Fruit fly (Drosophila melanogaster): ENCODE measurements around the gene Ddc.
A peak's percentile ranks its signal among the peaks of the same experiment; 100 is the strongest.

Gene Ddc

DNA sequence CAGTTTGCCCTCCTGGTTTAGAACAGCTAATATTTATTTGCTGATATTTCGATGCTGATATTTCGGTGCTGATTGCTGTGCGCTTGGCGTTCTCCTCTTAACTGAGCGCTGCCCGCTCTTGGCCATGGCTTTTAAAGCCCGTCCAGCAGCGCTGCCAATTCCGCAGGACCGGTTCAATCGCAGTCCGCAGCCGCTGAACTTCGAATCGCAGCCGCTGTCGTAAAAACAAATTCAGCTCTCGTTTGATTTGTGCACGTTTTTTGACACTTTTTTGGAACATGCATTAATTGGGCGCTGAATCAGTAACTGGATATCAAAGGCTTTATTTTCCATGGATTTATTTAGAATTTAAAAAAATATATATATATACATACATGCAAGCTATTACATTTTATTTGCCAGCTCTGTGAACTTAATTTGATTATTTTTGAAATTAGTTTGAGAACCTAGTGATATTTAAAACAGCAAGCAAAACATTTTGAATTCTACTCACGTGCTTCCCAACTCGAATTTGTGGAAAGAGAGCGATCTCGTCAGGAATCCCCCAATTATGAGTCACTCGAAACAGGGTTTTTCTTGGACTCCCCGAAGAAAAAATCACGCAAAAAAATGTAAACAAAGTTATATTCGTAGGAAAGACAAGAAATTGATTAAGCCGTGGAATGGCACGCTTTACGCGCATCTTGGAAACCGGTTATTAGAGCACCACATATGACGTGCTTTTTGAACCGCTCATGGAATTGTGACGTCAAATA, at the start of gene Ddc:
TSS of gene Ddc (minus strand) at position 111 of the 755 bp plus-strand sequence.
- peak; percentile 22 for TF ChIP-seq HLH106 (tag; optimal IDR thresholded peaks at IDR 0.05)
- TF ChIP-seq Abd-B (GFP tag; optimal IDR thresholded peaks at IDR 0.05), result no peak
- TF ChIP-seq jim (GFP tag; optimal IDR thresholded peaks at IDR 0.05), result no peak
- TF ChIP-seq Jra (GFP tag; optimal IDR thresholded peaks at IDR 0.05), result no peak
- no peak for TF ChIP-seq sv (GFP tag; optimal IDR thresholded peaks at IDR 0.05)
- TF ChIP-seq Rel (GFP tag; optimal IDR thresholded peaks at IDR 0.05), result no peak
- peak; percentile 92 for TF ChIP-seq Rel (tag; optimal IDR thresholded peaks at IDR 0.05)
- TF ChIP-seq OdsH (GFP tag; optimal IDR thresholded peaks at IDR 0.05), result no peak
- no peak for TF ChIP-seq Hr83 (GFP tag; optimal IDR thresholded peaks at IDR 0.05; ENCODE audit: poor library complexity, severe bottlenecking)
- TF ChIP-seq dsf (GFP tag; optimal IDR thresholded peaks at IDR 0.05; ENCODE audit: borderline replicate concordance), result no peak
- TF ChIP-seq pan (optimal IDR thresholded peaks at IDR 0.05), result no peak
- TF ChIP-seq psq (GFP tag; optimal IDR thresholded peaks at IDR 0.05), result no peak
- TF ChIP-seq CG9705 (GFP tag; optimal IDR thresholded peaks at IDR 0.05), result no peak
- TF ChIP-seq Sp1 (GFP tag; optimal IDR thresholded peaks at IDR 0.05), result no peak
- TF ChIP-seq GATAd (GFP tag; optimal IDR thresholded peaks at IDR 0.05), result no peak
- TF ChIP-seq foxo (GFP tag; optimal IDR thresholded peaks at IDR 0.05), result no peak

- TF ChIP-seq foxo (GFP tag; optimal IDR thresholded peaks at IDR 0.05) (no peak), Hr78 (GFP tag; optimal IDR thresholded peaks at IDR 0.05) (no peak), HLH106 (tag; optimal IDR thresholded peaks at IDR 0.05) (no peak), sv (GFP tag; optimal IDR thresholded peaks at IDR 0.05) (no peak), br (GFP tag; optimal IDR thresholded peaks at IDR 0.05) (no peak), jim (GFP tag; optimal IDR thresholded peaks at IDR 0.05) (no peak)
Observed at dm6 chr2L:19168095-19168697, 48.1 kb upstream of the Ddc start.

DNA sequence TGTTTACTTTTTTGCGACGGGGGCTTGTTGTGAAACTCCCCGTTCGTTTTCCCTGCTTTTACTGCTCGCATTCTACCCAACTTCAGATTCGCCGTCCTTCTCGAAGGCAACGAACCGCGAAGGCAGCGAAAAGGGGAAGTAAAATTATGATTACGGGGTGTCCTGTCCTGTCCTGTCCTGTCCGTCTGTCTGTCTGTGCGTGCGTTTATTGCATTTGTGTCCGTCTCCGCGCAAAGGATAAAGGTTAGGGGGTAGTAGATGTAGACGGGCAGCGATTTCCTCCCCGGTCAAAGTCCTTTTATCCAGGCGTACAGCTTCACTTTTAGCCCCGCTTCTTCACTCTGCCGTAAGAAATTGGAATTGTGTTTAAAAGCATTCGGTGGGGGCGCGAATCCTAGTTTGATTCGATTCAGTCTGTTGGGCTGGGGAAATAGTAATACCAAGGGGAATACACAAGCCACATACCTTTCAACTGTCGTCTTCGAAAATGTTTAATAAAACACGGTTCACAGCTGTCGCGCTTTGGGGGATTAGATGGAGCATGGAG, 47.1 kb upstream of the Ddc start:
- TF ChIP-seq dsf (GFP tag; optimal IDR thresholded peaks at IDR 0.05; ENCODE audit: borderline replicate concordance), result no peak
- TF ChIP-seq Hr83 (GFP tag; optimal IDR thresholded peaks at IDR 0.05; ENCODE audit: poor library complexity, severe bottlenecking), result no peak
- TF ChIP-seq N (GFP tag; optimal IDR thresholded peaks at IDR 0.05), result no peak
- TF ChIP-seq rgr (GFP tag; optimal IDR thresholded peaks at IDR 0.05), result no peak
- TF ChIP-seq pan (optimal IDR thresholded peaks at IDR 0.05), result no peak
- TF ChIP-seq Rel (GFP tag; optimal IDR thresholded peaks at IDR 0.05), result no peak
- TF ChIP-seq Rel (tag; optimal IDR thresholded peaks at IDR 0.05), result no peak
- no peak for TF ChIP-seq CG9705 (GFP tag; optimal IDR thresholded peaks at IDR 0.05)
- no peak for TF ChIP-seq usp (GFP tag; optimal IDR thresholded peaks at IDR 0.05)
- no peak for TF ChIP-seq sage (GFP tag; optimal IDR thresholded peaks at IDR 0.05)
- no peak for TF ChIP-seq Mio (GFP tag; optimal IDR thresholded peaks at IDR 0.05)
- no peak for TF ChIP-seq br (GFP tag; optimal IDR thresholded peaks at IDR 0.05)
- TF ChIP-seq dmrt93B (GFP tag; optimal IDR thresholded peaks at IDR 0.05), result no peak
- TF ChIP-seq OdsH (GFP tag; optimal IDR thresholded peaks at IDR 0.05), result no peak
- TF ChIP-seq Jra (GFP tag; optimal IDR thresholded peaks at IDR 0.05), result no peak
- no peak for TF ChIP-seq foxo (GFP tag; optimal IDR thresholded peaks at IDR 0.05)
- TF ChIP-seq Abd-B (GFP tag; optimal IDR thresholded peaks at IDR 0.05), result no peak

- peak; percentile 94 for TF ChIP-seq N (GFP tag; optimal IDR thresholded peaks at IDR 0.05)
- no peak for TF ChIP-seq brk (GFP tag; optimal IDR thresholded peaks at IDR 0.05)
- no peak for TF ChIP-seq CG32264 (GFP tag; optimal IDR thresholded peaks at IDR 0.05)
- TF ChIP-seq h (GFP tag; optimal IDR thresholded peaks at IDR 0.05), result no peak
- peak; percentile 89 for TF ChIP-seq Myc (optimal IDR thresholded peaks at IDR 0.05)
- peak; percentile 20 for TF ChIP-seq Hr83 (GFP tag; optimal IDR thresholded peaks at IDR 0.05; ENCODE audit: poor library complexity, severe bottlenecking)
- TF ChIP-seq Vsx2 (GFP tag; optimal IDR thresholded peaks at IDR 0.05; ENCODE audit: partially characterized antibody), result peak; percentile 72
- no peak for TF ChIP-seq HLH106 (tag; optimal IDR thresholded peaks at IDR 0.05)
- TF ChIP-seq Sp1 (GFP tag; optimal IDR thresholded peaks at IDR 0.05), result no peak
- TF ChIP-seq pan (optimal IDR thresholded peaks at IDR 0.05), result no peak
- TF ChIP-seq Mio (GFP tag; optimal IDR thresholded peaks at IDR 0.05), result no peak
- TF ChIP-seq rgr (GFP tag; optimal IDR thresholded peaks at IDR 0.05), result no peak
- no peak for TF ChIP-seq CrebA (GFP tag; optimal IDR thresholded peaks at IDR 0.05; ENCODE audit: borderline replicate concordance)
Observed at dm6 chr2L:19165998-19166397, 45.9 kb upstream of the Ddc start.

Measured in whole organism, wandering third instar larva.